Worm (Caenorhabditis elegans): ENCODE data around the gene T28F3.8.

DNA sequence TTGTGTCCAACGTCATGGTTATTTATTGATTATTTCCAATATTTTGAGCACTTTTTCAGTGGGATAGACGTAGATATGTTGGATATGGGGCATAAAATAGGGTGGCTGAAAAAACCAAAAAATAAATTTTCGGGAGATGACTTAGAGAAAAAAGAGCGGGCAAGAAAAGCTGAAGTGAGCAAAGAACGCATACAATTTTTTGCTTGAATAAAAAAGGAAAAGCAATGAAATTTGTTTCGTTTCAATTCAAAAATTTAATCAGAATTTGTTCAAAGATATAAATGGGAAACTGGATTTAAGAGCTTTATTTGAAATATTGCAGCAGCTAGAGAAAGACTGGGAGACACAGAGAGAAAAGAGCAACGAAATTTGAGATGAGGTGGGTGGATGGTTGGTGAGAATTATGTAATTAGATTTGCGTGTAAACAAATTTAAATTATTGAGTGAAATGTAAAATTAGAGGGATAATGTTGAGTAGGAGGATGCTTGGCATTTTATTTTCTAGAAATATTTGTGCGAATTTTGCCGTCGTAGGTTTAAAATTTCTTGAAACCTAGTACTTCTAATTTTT is 15.4 kb downstream of the T28F3.8 start, which contains the start of the genes T28F3.11 and slc-17.4:
- TF ChIP-seq med-1 (GFP tag; optimal IDR thresholded peaks at IDR 0.05; ENCODE audit: insufficient read depth) (no peak), T22C8.4 (GFP tag; IDR thresholded peaks at IDR 0.05) (no peak), ref-1 (GFP tag; conservative IDR thresholded peaks at IDR 0.05) (no peak), ztf-23 (GFP tag; IDR thresholded peaks at IDR 0.05) (no peak), ztf-29 (GFP tag; IDR thresholded peaks at IDR 0.05) (no peak)

Data from whole organism, midembryonic.